Worm (Caenorhabditis elegans) whole organism, L1 larva: ENCODE results near the gene ttr-51.
A peak's percentile ranks its signal among the peaks of the same experiment; 100 is the strongest.

Experiments used
- C16A3.4 ChIP-seq: fragments of 150-350 bp; optimal IDR thresholded peaks from 2 replicates; lab custom pipeline; 2014; ENCODE audit warnings: missing biosample characterization, missing genetic modification characterization
- Y116A8C.19 ChIP-seq: sonication (generic microtip); optimal IDR thresholded peaks from 2 replicates; lab custom pipeline; 2016; ENCODE audit warnings: missing compliant biosample characterization, missing genetic modification characterization, borderline replicate concordance
- aha-1 ChIP-seq: fragments of 150-350 bp; optimal IDR thresholded peaks from 2 replicates; lab custom pipeline; 2014; ENCODE audit warnings: missing biosample characterization, missing genetic modification characterization
- aly-2 ChIP-seq: fragments of 150-350 bp; optimal IDR thresholded peaks from 2 replicates; lab custom pipeline; 2014; ENCODE audit warnings: missing biosample characterization, missing genetic modification characterization
- ama-1 ChIP-seq: fragments of 150-350 bp; optimal IDR thresholded peaks from 2 replicates; lab custom pipeline; 2014
- blmp-1 ChIP-seq: fragments of 150-350 bp; optimal IDR thresholded peaks from 2 replicates; lab custom pipeline; 2014; ENCODE audit warnings: missing biosample characterization, missing genetic modification characterization
- ceh-63 ChIP-seq: fragments of 200-800 bp; sonication (Bioruptor generic); optimal IDR thresholded peaks from 2 replicates; lab custom pipeline; 2018; ENCODE audit warnings: mild to moderate bottlenecking, missing genetic modification characterization, missing compliant biosample characterization
- ceh-8 ChIP-seq: fragments of 200-800 bp; sonication (Bioruptor generic); optimal IDR thresholded peaks from 2 replicates; lab custom pipeline; 2018; ENCODE audit warnings: mild to moderate bottlenecking, missing genetic modification characterization, moderate library complexity, missing compliant biosample characterization
- ces-1 ChIP-seq: fragments of 150-350 bp; optimal IDR thresholded peaks from 2 replicates; lab custom pipeline; 2014; ENCODE audit warnings: missing biosample characterization, missing genetic modification reagents, missing genetic modification characterization
- dpl-1 ChIP-seq, 3 experiments: fragments of 150-350 bp in 2 of 3; sonication (generic microtip) in 1 of 3; optimal IDR thresholded peaks; 2 replicates each; lab custom pipeline; 2014 to 2017; ENCODE audit warnings: missing biosample characterization in 3 of 3, missing genetic modification characterization in 3 of 3, missing genetic modification reagents in 3 of 3
- egl-27 ChIP-seq, 2 experiments: fragments of 150-350 bp in 1 of 2; sonication (generic microtip); optimal IDR thresholded peaks; 3 replicates each; lab custom pipeline; 2017 to 2018; ENCODE audit warnings: missing biosample characterization in 2 of 2, missing genetic modification characterization in 2 of 2, missing genetic modification reagents in 2 of 2
- elt-2 ChIP-seq: sonication (generic microtip); optimal IDR thresholded peaks from 2 replicates; lab custom pipeline; 2016; ENCODE audit warnings: missing genetic modification characterization, mild to moderate bottlenecking, inconsistent platforms, missing compliant biosample characterization, missing genetic modification reagents
- elt-3 ChIP-seq, 6 experiments: fragments of 150-350 bp in 1 of 6; sonication (generic microtip); optimal IDR thresholded peaks; 2 replicates each; lab custom pipeline; 2017 to 2018; ENCODE audit warnings: missing biosample characterization in 6 of 6, missing genetic modification characterization in 6 of 6, inconsistent platforms in 1 of 6
- ets-5 ChIP-seq: fragments of 200-800 bp; sonication (Bioruptor generic); IDR thresholded peaks from 2 replicates; pipeline ENCODE4 v1.3.6; 2022; ENCODE audit warnings: missing genetic modification characterization, missing compliant biosample characterization
- grh-1 ChIP-seq: fragments of 200-800 bp; sonication (Bioruptor generic); IDR thresholded peaks from 2 replicates; pipeline ENCODE4 v1.3.6; 2022; ENCODE audit warnings: missing genetic modification reagents, missing genetic modification characterization, missing compliant biosample characterization
- hlh-17 ChIP-seq: fragments of 200-800 bp; sonication (Bioruptor generic); optimal IDR thresholded peaks from 2 replicates; lab custom pipeline; 2018; ENCODE audit warnings: missing genetic modification characterization, mild to moderate bottlenecking, missing compliant biosample characterization, moderate library complexity, borderline replicate concordance
- hlh-4 ChIP-seq: sonication (generic microtip); optimal IDR thresholded peaks from 2 replicates; lab custom pipeline; 2016; ENCODE audit warnings: mild to moderate bottlenecking, missing genetic modification characterization, missing compliant biosample characterization
- irx-1 ChIP-seq: sonication (generic microtip); optimal IDR thresholded peaks from 2 replicates; lab custom pipeline; 2016; ENCODE audit warnings: missing genetic modification characterization, missing compliant biosample characterization
- isw-1 ChIP-seq: fragments of 200-800 bp; sonication (Bioruptor generic); IDR thresholded peaks from 2 replicates; pipeline ENCODE4 v1.3.6; 2022; ENCODE audit warnings: missing genetic modification characterization, missing compliant biosample characterization
- jun-1 ChIP-seq: fragments of 150-350 bp; optimal IDR thresholded peaks from 2 replicates; lab custom pipeline; 2014; ENCODE audit warnings: missing biosample characterization, missing genetic modification reagents, missing genetic modification characterization
- lin-15B ChIP-seq: fragments of 150-350 bp; sonication (generic microtip); optimal IDR thresholded peaks from 3 replicates; lab custom pipeline; 2014; ENCODE audit warnings: missing biosample characterization, missing genetic modification characterization
- lin-35 ChIP-seq, 2 experiments: fragments of 150-350 bp; optimal IDR thresholded peaks; 2 replicates each; lab custom pipeline; 2014; ENCODE audit warnings: missing biosample characterization in 2 of 2, missing genetic modification characterization in 2 of 2, missing genetic modification reagents in 2 of 2
- lin-39 ChIP-seq: fragments of 150-350 bp; optimal IDR thresholded peaks from 2 replicates; lab custom pipeline; 2014; ENCODE audit warnings: missing biosample characterization, missing genetic modification reagents, missing genetic modification characterization
- lsy-2 ChIP-seq, 2 experiments: fragments of 150-350 bp; optimal IDR thresholded peaks; 2 replicates each; lab custom pipeline; 2014; ENCODE audit warnings: missing biosample characterization in 2 of 2, missing genetic modification characterization in 2 of 2
- mab-9 ChIP-seq: fragments of 200-800 bp; sonication (Bioruptor generic); IDR thresholded peaks from 2 replicates; pipeline ENCODE4 v1.3.6; 2022; ENCODE audit warnings: missing genetic modification reagents, missing genetic modification characterization, missing compliant biosample characterization
- mdl-1 ChIP-seq, 2 experiments: fragments of 150-350 bp; optimal IDR thresholded peaks; 2 replicates each; lab custom pipeline; 2014 to 2017; ENCODE audit warnings: missing biosample characterization in 2 of 2, missing genetic modification characterization in 2 of 2, inconsistent platforms in 1 of 2
- mep-1 ChIP-seq: fragments of 150-350 bp; optimal IDR thresholded peaks from 2 replicates; lab custom pipeline; 2014; ENCODE audit warnings: missing biosample characterization, missing genetic modification characterization
- nhr-11 ChIP-seq: fragments of 150-350 bp; optimal IDR thresholded peaks from 2 replicates; lab custom pipeline; 2014; ENCODE audit warnings: missing biosample characterization, missing genetic modification characterization
- nhr-12 ChIP-seq: sonication (generic microtip); optimal IDR thresholded peaks from 2 replicates; lab custom pipeline; 2017; ENCODE audit warnings: missing biosample characterization, missing genetic modification characterization
- nhr-19 ChIP-seq: fragments of 200-800 bp; sonication (Bioruptor generic); conservative IDR thresholded peaks from 2 replicates; pipeline ENCODE4 v1.3.6; 2022; ENCODE audit warnings: missing genetic modification characterization, missing compliant biosample characterization
- nhr-20 ChIP-seq: sonication (generic microtip); optimal IDR thresholded peaks from 2 replicates; lab custom pipeline; 2016; ENCODE audit warnings: mild to moderate bottlenecking, missing genetic modification characterization, missing compliant biosample characterization
- nhr-237 ChIP-seq: fragments of 150-350 bp; optimal IDR thresholded peaks from 2 replicates; lab custom pipeline; 2014; ENCODE audit warnings: missing biosample characterization, missing genetic modification characterization
- nhr-28 ChIP-seq: fragments of 150-350 bp; optimal IDR thresholded peaks from 2 replicates; lab custom pipeline; 2014; ENCODE audit warnings: missing biosample characterization, missing genetic modification characterization
- nhr-47 ChIP-seq: sonication (generic microtip); optimal IDR thresholded peaks from 2 replicates; lab custom pipeline; 2016; ENCODE audit warnings: mild to moderate bottlenecking, missing genetic modification characterization, moderate library complexity, missing compliant biosample characterization
- nhr-71 ChIP-seq: sonication (generic microtip); optimal IDR thresholded peaks from 2 replicates; lab custom pipeline; 2016; ENCODE audit warnings: mild to moderate bottlenecking, missing genetic modification characterization, moderate library complexity, missing compliant biosample characterization
- nhr-77 ChIP-seq: fragments of 150-350 bp; optimal IDR thresholded peaks from 2 replicates; lab custom pipeline; 2014; ENCODE audit warnings: missing biosample characterization, missing genetic modification characterization
- nhr-85 ChIP-seq: sonication (generic microtip); peaks from one replicate; lab custom pipeline; 2016; ENCODE audit warnings: missing genetic modification characterization, inconsistent platforms, missing compliant biosample characterization
- nhr-90 ChIP-seq: sonication (generic microtip); optimal IDR thresholded peaks from 2 replicates; lab custom pipeline; 2016; ENCODE audit warnings: mild to moderate bottlenecking, missing genetic modification characterization, missing compliant biosample characterization; ENCODE audit not compliant: poor library complexity
- pag-3 ChIP-seq: sonication (generic microtip); optimal IDR thresholded peaks from 2 replicates; lab custom pipeline; 2017; ENCODE audit warnings: missing genetic modification characterization, mild to moderate bottlenecking, missing compliant biosample characterization, antibody characterized with exemption, borderline replicate concordance; ENCODE audit not compliant: insufficient read depth
- pqm-1 ChIP-seq: sonication (generic microtip); optimal IDR thresholded peaks from 3 replicates; lab custom pipeline; 2017; ENCODE audit warnings: missing biosample characterization, missing genetic modification characterization
- rnt-1 ChIP-seq: sonication (generic microtip); optimal IDR thresholded peaks from 2 replicates; lab custom pipeline; 2016; ENCODE audit warnings: mild to moderate bottlenecking, missing genetic modification characterization, moderate library complexity, missing compliant biosample characterization
- snu-23 ChIP-seq: sonication (generic microtip); optimal IDR thresholded peaks from 2 replicates; lab custom pipeline; 2016; ENCODE audit warnings: missing genetic modification characterization, missing compliant biosample characterization
- unc-130 ChIP-seq: fragments of 150-350 bp; optimal IDR thresholded peaks from 2 replicates; lab custom pipeline; 2017; ENCODE audit warnings: missing biosample characterization, missing genetic modification characterization, inconsistent platforms
- unc-62 ChIP-seq: fragments of 150-350 bp; optimal IDR thresholded peaks from 2 replicates; lab custom pipeline; 2014; ENCODE audit warnings: missing biosample characterization, missing genetic modification reagents, missing genetic modification characterization
- unc-98 ChIP-seq: fragments of 200-800 bp; sonication (Bioruptor generic); IDR thresholded peaks from 2 replicates; pipeline ENCODE4 v1.3.6; 2022; ENCODE audit warnings: missing genetic modification characterization, missing compliant biosample characterization
- xbp-1 ChIP-seq: sonication (generic microtip); optimal IDR thresholded peaks from 2 replicates; lab custom pipeline; 2016; ENCODE audit warnings: missing genetic modification characterization, missing compliant biosample characterization
- zag-1 ChIP-seq: fragments of 150-350 bp; optimal IDR thresholded peaks from 2 replicates; lab custom pipeline; 2014; ENCODE audit warnings: missing biosample characterization, missing genetic modification characterization
- zip-4 ChIP-seq: fragments of 200-800 bp; sonication (Bioruptor generic); optimal IDR thresholded peaks from 2 replicates; lab custom pipeline; 2018; ENCODE audit warnings: mild to moderate bottlenecking, missing genetic modification characterization, moderate library complexity, missing compliant biosample characterization
- ztf-11 ChIP-seq, 2 experiments: sonication (generic microtip); optimal IDR thresholded peaks; 2 replicates each; lab custom pipeline; 2016 to 2017; ENCODE audit warnings: missing genetic modification characterization in 2 of 2, missing biosample characterization in 1 of 2, missing compliant biosample characterization in 1 of 2
- ztf-4 ChIP-seq: fragments of 150-350 bp; optimal IDR thresholded peaks from 2 replicates; lab custom pipeline; 2014; ENCODE audit warnings: missing biosample characterization, missing genetic modification characterization

Gene ttr-51

DNA sequence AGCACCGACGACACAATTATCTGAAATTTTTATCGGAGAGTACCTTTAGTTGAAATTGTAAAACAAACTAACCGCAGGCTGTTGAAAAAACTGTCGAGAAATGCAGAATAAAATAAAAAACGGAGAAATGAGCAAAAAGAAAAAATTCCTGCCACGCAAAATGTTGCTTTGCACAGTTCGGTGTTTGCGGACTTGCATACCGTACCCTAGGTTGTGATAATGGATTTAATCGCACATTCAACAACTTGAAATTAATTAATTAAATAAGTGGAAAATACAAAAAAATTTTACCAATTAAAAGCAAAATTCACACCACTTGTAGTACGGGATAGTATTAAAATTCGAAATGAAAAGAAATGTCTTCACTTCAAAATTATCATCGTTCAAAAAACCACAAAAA lies 20.7 kb downstream of the ttr-51 start (continued):
- TF ChIP-seq lin-39 (tag; lab: Kevin White, UChicago) (no peak), hlh-17 (GFP tag; lab: Kevin White, UChicago) (no peak), zag-1 (tag; lab: Kevin White, UChicago) (no peak), ceh-8 (GFP tag; lab: Kevin White, UChicago) (no peak), nhr-19 (no peak), zip-4 (GFP tag; lab: Kevin White, UChicago) (no peak), irx-1 (no peak), ces-1 (GFP tag; lab: Kevin White, UChicago) (no peak), nhr-12 (tag; lab: Kevin White, UChicago) (no peak), ets-5 (GFP tag; lab: Robert Waterston, UW) (no peak), unc-62 (no peak), elt-2 (tag; lab: Kevin White, UChicago) (no peak), unc-130 (tag; lab: Kevin White, UChicago) (peak; percentile 79), snu-23 (GFP tag; lab: Kevin White, UChicago) (peak; percentile 55), grh-1 (GFP tag; lab: Robert Waterston, UW) (no peak), isw-1 (GFP tag; lab: Robert Waterston, UW) (no peak), lsy-2 (tag; optimal IDR thresholded peaks at IDR 0.05; lab: Kevin White, UChicago) (peak; percentile 95 to 99), C16A3.4 (tag; lab: Kevin White, UChicago) (peak; percentile 68), lin-15B (tag; lab: Kevin White, UChicago) (peak; percentile 39), rnt-1 (tag; lab: Kevin White, UChicago) (no peak), mep-1 (tag; lab: Kevin White, UChicago) (peak; percentile 63), xbp-1 (no peak), nhr-71 (tag; lab: Kevin White, UChicago) (peak; percentile 35), nhr-28 (tag; lab: Kevin White, UChicago) (no peak), aha-1 (tag; lab: Kevin White, UChicago) (no peak), nhr-77 (tag; lab: Kevin White, UChicago) (no peak), mab-9 (GFP tag; lab: Robert Waterston, UW) (no peak), jun-1 (tag; lab: Kevin White, UChicago) (no peak), blmp-1 (tag; lab: Kevin White, UChicago) (peak; percentile 63), nhr-20 (tag; lab: Kevin White, UChicago) (no peak), unc-98 (GFP tag; lab: Robert Waterston, UW) (no peak), lin-35 (GFP tag; optimal IDR thresholded peaks at IDR 0.05; lab: Kevin White, UChicago) (peak; percentile 51 to 77), aly-2 (tag; lab: Kevin White, UChicago) (no peak), ztf-11 (tag; optimal IDR thresholded peaks at IDR 0.05; lab: Kevin White, UChicago) (no peak), mdl-1 (tag; optimal IDR thresholded peaks at IDR 0.05; lab: Kevin White, UChicago) (no peak), pqm-1 (tag; lab: Kevin White, UChicago) (no peak), egl-27 (tag; optimal IDR thresholded peaks at IDR 0.05; lab: Kevin White, UChicago) (no peak), nhr-237 (tag; lab: Kevin White, UChicago) (no peak), nhr-11 (tag; lab: Kevin White, UChicago) (no peak), elt-3 (tag; optimal IDR thresholded peaks at IDR 0.05; lab: Kevin White, UChicago) (no peak), nhr-85 (no peak), hlh-4 (tag; lab: Kevin White, UChicago) (no peak), nhr-47 (tag; lab: Kevin White, UChicago) (peak; percentile 1), ceh-63 (no peak), ama-1 (lab: Kevin White, UChicago) (no peak), Y116A8C.19 (tag; lab: Kevin White, UChicago) (no peak), ztf-4 (tag; lab: Kevin White, UChicago) (no peak), dpl-1 (GFP tag; optimal IDR thresholded peaks at IDR 0.05; lab: Kevin White, UChicago) (peak; percentile 15 to 68 (median 40)), pag-3 (tag; lab: Kevin White, UChicago) (no peak), nhr-90 (no peak)
